Worm (Caenorhabditis elegans) whole organism, L4 larva: Measurements from ENCODE around the gene C16C8.5.

Experiments
- R02D3.7 ChIP-seq: fragments of 150-350 bp; sonication (generic microtip); optimal IDR thresholded peaks from 3 replicates; lab custom pipeline; 2014; ENCODE audit warnings: missing biosample characterization, missing genetic modification characterization
- cey-2 ChIP-seq: sonication (generic microtip); optimal IDR thresholded peaks from 3 replicates; lab custom pipeline; 2017; ENCODE audit warnings: missing genetic modification characterization, mild to moderate bottlenecking, missing compliant biosample characterization, antibody characterized with exemption, borderline replicate concordance; ENCODE audit not compliant: insufficient read depth
- egl-27 ChIP-seq: sonication (generic microtip); optimal IDR thresholded peaks from 3 replicates; lab custom pipeline; 2017; ENCODE audit warnings: missing biosample characterization, missing genetic modification reagents, missing genetic modification characterization
- gei-8 ChIP-seq: fragments of 200-800 bp; sonication (Bioruptor generic); optimal IDR thresholded peaks from 2 replicates; lab custom pipeline; 2018; ENCODE audit warnings: mild to moderate bottlenecking, missing genetic modification characterization, missing compliant biosample characterization
- hif-1 ChIP-seq, 2 experiments: sonication (generic microtip); optimal IDR thresholded peaks; 2 replicates each; lab custom pipeline; 2016 to 2017; ENCODE audit warnings: missing compliant biosample characterization in 2 of 2, missing genetic modification characterization in 2 of 2, missing genetic modification reagents in 2 of 2, missing genotype in 2 of 2, mild to moderate bottlenecking in 1 of 2
- jun-1 ChIP-seq: fragments of 150-350 bp; optimal IDR thresholded peaks from 2 replicates; lab custom pipeline; 2014; ENCODE audit warnings: missing biosample characterization, missing genetic modification reagents, missing genetic modification characterization
- nhr-76 ChIP-seq: fragments of 150-350 bp; optimal IDR thresholded peaks from 2 replicates; lab custom pipeline; 2014; ENCODE audit warnings: missing biosample characterization, missing genetic modification characterization
- snpc-4 ChIP-seq: fragments of 150-350 bp; optimal IDR thresholded peaks from 2 replicates; lab custom pipeline; 2014; ENCODE audit warnings: missing biosample characterization, missing genetic modification characterization
- unc-62 ChIP-seq, 3 experiments: fragments of 150-350 bp in 1 of 3; sonication (generic microtip); optimal IDR thresholded peaks in 2 of 3; peaks in 1 of 3; 1 replicate in 1 of 3; 2 replicates in 2 of 3; lab custom pipeline; 2014 to 2017; ENCODE audit warnings: missing biosample characterization in 3 of 3, missing genetic modification characterization in 3 of 3, missing genetic modification reagents in 3 of 3, missing genotype in 1 of 3
- zfp-3 ChIP-seq: fragments of 200-800 bp; sonication (Bioruptor generic); conservative IDR thresholded peaks from 2 replicates; pipeline ENCODE4 v1.3.6; 2022; ENCODE audit warnings: missing genetic modification reagents, missing genetic modification characterization, missing compliant biosample characterization

ce11 chrII:3459199-3459598, 14.0 kb upstream of the C16C8.5 start:
- TF ChIP-seq unc-62 (GFP tag; optimal IDR thresholded peaks at IDR 0.05 in 1 of 2; lab: Kevin White, UChicago) (no peak), unc-62 (tag; optimal IDR thresholded peaks at IDR 0.05; lab: Kevin White, UChicago) (no peak), snpc-4 (tag; lab: Kevin White, UChicago) (no peak), cey-2 (tag; lab: Kevin White, UChicago) (no peak), jun-1 (tag; lab: Kevin White, UChicago) (no peak), R02D3.7 (tag; lab: Kevin White, UChicago) (no peak), egl-27 (tag; lab: Kevin White, UChicago) (no peak), zfp-3 (GFP tag; lab: Robert Waterston, UW) (no peak), gei-8 (no peak), nhr-76 (no peak), hif-1 (tag; optimal IDR thresholded peaks at IDR 0.05; lab: Kevin White, UChicago) (no peak)
